Fruit fly (Drosophila melanogaster) whole organism: Measurements from ENCODE around the gene C901.

Source experiments
- CG8478 ChIP-seq: fragments of >200 bp; optimal IDR thresholded peaks from 2 replicates; lab custom pipeline; 2018; ENCODE audit warnings: inconsistent platforms
- Dll ChIP-seq: fragments of >200 bp; optimal IDR thresholded peaks from 2 replicates; lab custom pipeline; 2017
- EcR ChIP-seq, 2 experiments: fragments of >200 bp; optimal IDR thresholded peaks; 2 replicates each; lab custom pipeline; 2017; ENCODE audit warnings: missing biosample characterization in 2 of 2, missing genetic modification characterization in 2 of 2, missing genetic modification reagents in 2 of 2
- pan ChIP-seq: fragments of >200 bp; optimal IDR thresholded peaks from 2 replicates; lab custom pipeline; 2017
- psq ChIP-seq: fragments of >200 bp; optimal IDR thresholded peaks from 2 replicates; lab custom pipeline; 2017
- usp ChIP-seq: fragments of >200 bp; optimal IDR thresholded peaks from 2 replicates; lab custom pipeline; 2017; ENCODE audit warnings: missing biosample characterization, missing genetic modification characterization, mixed read lengths

C901 gene

dm6 chrX:10926245-10926644 lies 40.7 kb downstream of the C901 start:
- TF ChIP-seq EcR (GFP tag; optimal IDR thresholded peaks at IDR 0.05; lab: Kevin White, UChicago) (no peak), CG8478 (lab: Kevin White, UChicago) (no peak), Dll (lab: Kevin White, UChicago) (no peak), psq (no peak), pan (no peak), usp (GFP tag; lab: Kevin White, UChicago) (no peak)

DNA sequence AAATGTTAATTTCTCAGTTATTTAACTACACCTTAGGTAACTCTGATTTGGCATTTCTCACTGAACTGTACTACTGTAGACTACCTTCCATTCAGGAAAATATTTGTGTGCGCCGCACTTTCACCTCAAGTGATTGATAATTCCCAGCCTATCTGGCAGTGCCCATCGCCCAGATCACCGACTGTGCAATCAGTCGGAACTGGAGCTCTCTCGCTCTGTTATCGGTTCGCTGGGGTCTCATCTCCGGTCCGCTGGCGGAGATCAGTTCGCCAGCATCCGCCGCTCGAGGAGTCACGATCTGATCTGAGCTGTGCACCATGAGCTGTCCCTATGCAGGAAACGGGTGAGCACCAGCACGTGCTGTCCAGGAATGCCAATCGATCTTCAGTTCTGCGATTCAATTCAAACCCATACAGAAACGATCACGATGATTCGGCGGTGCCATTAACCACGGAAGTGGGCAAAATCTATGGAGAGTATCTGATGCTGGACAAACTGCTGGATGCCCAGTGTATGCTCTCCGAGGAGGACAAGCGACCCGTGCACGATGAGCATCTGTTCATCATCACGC lies 43.1 kb downstream of the C901 start, which contains the start of gene v:
TSS of gene v (plus strand) at position 262 of the 571 bp plus-strand sequence.
- TF ChIP-seq psq (no peak), Dll (lab: Kevin White, UChicago) (no peak), pan (no peak)

DNA sequence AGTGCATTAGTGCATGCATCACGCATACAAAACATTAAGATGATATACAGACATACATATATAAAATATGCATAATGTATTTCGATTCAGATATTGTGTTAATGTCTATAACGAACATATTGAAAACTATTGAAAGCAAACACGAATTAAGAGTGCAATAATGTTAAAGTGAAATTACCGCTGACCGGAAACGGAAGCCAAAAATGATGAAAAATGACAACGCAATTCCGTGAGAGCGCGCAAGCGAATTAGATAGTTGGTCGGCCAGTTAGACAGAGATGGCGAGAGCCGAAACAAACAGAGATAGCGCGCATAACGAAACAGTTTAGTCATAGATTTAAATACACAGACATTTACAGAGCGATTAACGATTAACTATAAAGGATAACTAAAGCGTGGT lies 44.8 kb downstream of the C901 start:
- no peak for TF ChIP-seq CG8478 (lab: Kevin White, UChicago)
- no peak for TF ChIP-seq psq
- no peak for TF ChIP-seq pan
- no peak for TF ChIP-seq usp (GFP tag; lab: Kevin White, UChicago)
- no peak for TF ChIP-seq Dll (lab: Kevin White, UChicago)
- no peak for TF ChIP-seq EcR (GFP tag; optimal IDR thresholded peaks at IDR 0.05; lab: Kevin White, UChicago)

- TF ChIP-seq psq (no peak), EcR (GFP tag; optimal IDR thresholded peaks at IDR 0.05; lab: Kevin White, UChicago) (no peak), pan (no peak), usp (GFP tag; lab: Kevin White, UChicago) (no peak), Dll (lab: Kevin White, UChicago) (no peak), CG8478 (lab: Kevin White, UChicago) (no peak)
These were observed 45.3 kb downstream of the C901 start for dm6 chrX:10921665-10922064.
